Fruit fly (Drosophila melanogaster) whole organism, embryonic: ENCODE results near the gene CG12766.

Experiments
- Adf1 ChIP-seq: fragments of 200-800 bp; sonication (Bioruptor generic); IDR thresholded peaks from 2 replicates; pipeline ENCODE4 v1.3.6; 2022; ENCODE audit warnings: missing biosample characterization, missing genetic modification characterization
- Atf6 ChIP-seq: fragments of 200-800 bp; sonication (Bioruptor generic); IDR thresholded peaks from 2 replicates; pipeline ENCODE4 v1.3.6; 2022; ENCODE audit warnings: missing biosample characterization, missing genetic modification characterization
- Bdp1 ChIP-seq: fragments of 200-800 bp; sonication (Bioruptor generic); optimal IDR thresholded peaks from 3 replicates; lab custom pipeline; 2016; ENCODE audit warnings: missing biosample characterization, missing genetic modification characterization
- CG10147 ChIP-seq: fragments of 200-800 bp; sonication (Bioruptor generic); optimal IDR thresholded peaks from 2 replicates; lab custom pipeline; 2019; ENCODE audit warnings: missing biosample characterization, mild to moderate bottlenecking, missing genetic modification characterization, moderate library complexity
- CG11456 ChIP-seq: fragments of 200-800 bp; sonication (Bioruptor generic); IDR thresholded peaks from 3 replicates; pipeline ENCODE4 v1.3.6; 2022; ENCODE audit warnings: missing biosample characterization, missing genetic modification characterization
- CG1233 ChIP-seq: fragments of 200-800 bp; sonication (Bioruptor generic); optimal IDR thresholded peaks from 4 replicates; lab custom pipeline; 2018; ENCODE audit warnings: missing biosample characterization, mild to moderate bottlenecking, missing genetic modification characterization
- CG13296 ChIP-seq: fragments of 200-800 bp; sonication (Bioruptor generic); optimal IDR thresholded peaks from 3 replicates; lab custom pipeline; 2018; ENCODE audit warnings: missing biosample characterization, mild to moderate bottlenecking, missing genetic modification characterization
- CG14050 ChIP-seq: fragments of 200-800 bp; sonication (Bioruptor generic); IDR thresholded peaks from 3 replicates; pipeline ENCODE4 v1.3.6; 2022; ENCODE audit warnings: missing biosample characterization, missing genetic modification characterization
- CG14441 ChIP-seq: fragments of 200-800 bp; sonication (Bioruptor generic); IDR thresholded peaks from 2 replicates; pipeline ENCODE4 v1.3.6; 2022; ENCODE audit warnings: missing biosample characterization, missing genetic modification characterization
- CG15601 ChIP-seq: fragments of 200-800 bp; sonication (Bioruptor generic); optimal IDR thresholded peaks from 3 replicates; lab custom pipeline; 2019; ENCODE audit warnings: missing biosample characterization, mild to moderate bottlenecking, missing genetic modification characterization, moderate library complexity
- CG17912 ChIP-seq: fragments of 200-800 bp; sonication (Bioruptor generic); optimal IDR thresholded peaks from 2 replicates; lab custom pipeline; 2018; ENCODE audit warnings: missing biosample characterization, mild to moderate bottlenecking, missing genetic modification characterization
- CG33557 ChIP-seq: fragments of 200-800 bp; sonication (Bioruptor generic); optimal IDR thresholded peaks from 2 replicates; lab custom pipeline; 2019; ENCODE audit warnings: missing biosample characterization, mild to moderate bottlenecking, missing genetic modification characterization, moderate library complexity
- CG42726 ChIP-seq: fragments of 200-800 bp; sonication (Bioruptor generic); IDR thresholded peaks from 2 replicates; pipeline ENCODE4 v1.3.6; 2022; ENCODE audit warnings: missing biosample characterization, missing genetic modification characterization; ENCODE audit not compliant: partially characterized antibody
- CG6272 ChIP-seq: fragments of 200-800 bp; sonication (Bioruptor generic); IDR thresholded peaks from 2 replicates; pipeline ENCODE4 v1.3.6; 2022; ENCODE audit warnings: missing biosample characterization, missing genetic modification characterization
- CG7987 ChIP-seq: fragments of 200-800 bp; sonication (Bioruptor generic); optimal IDR thresholded peaks from 2 replicates; lab custom pipeline; 2018; ENCODE audit warnings: missing biosample characterization, mild to moderate bottlenecking, missing genetic modification characterization, moderate library complexity
- CG8924 ChIP-seq: fragments of 200-800 bp; optimal IDR thresholded peaks from 3 replicates; lab custom pipeline; 2019; ENCODE audit warnings: missing biosample characterization, mild to moderate bottlenecking, missing genetic modification characterization, moderate library complexity
- D ChIP-seq, 2 experiments: fragments of 200-800 bp in 1 of 2; fragments of >200 bp in 1 of 2; sonication (Bioruptor generic) in 1 of 2; optimal IDR thresholded peaks; 2 replicates in 1 of 2; 3 replicates in 1 of 2; lab custom pipeline; 2017; ENCODE audit warnings: mild to moderate bottlenecking in 1 of 2, missing biosample characterization in 1 of 2, missing genetic modification characterization in 1 of 2, missing genetic modification reagents in 1 of 2
- Dbx ChIP-seq: fragments of 200-800 bp; sonication (Bioruptor generic); IDR thresholded peaks from 3 replicates; pipeline ENCODE4 v1.3.6; 2022; ENCODE audit warnings: missing biosample characterization, missing genetic modification characterization
- Dll ChIP-seq: fragments of 200-800 bp; sonication (Bioruptor generic); IDR thresholded peaks from 4 replicates; pipeline ENCODE4 v1.3.6; 2022; ENCODE audit warnings: missing biosample characterization, missing genetic modification characterization; ENCODE audit not compliant: partially characterized antibody
- Doc3 ChIP-seq: fragments of 200-800 bp; sonication (Bioruptor generic); IDR thresholded peaks from 3 replicates; pipeline ENCODE4 v1.3.6; 2022; ENCODE audit warnings: missing biosample characterization, missing genetic modification characterization; ENCODE audit not compliant: partially characterized antibody
- GATAe ChIP-seq: fragments of 200-800 bp; sonication (Bioruptor generic); conservative IDR thresholded peaks from 2 replicates; pipeline ENCODE4 v1.3.6; 2022; ENCODE audit warnings: missing biosample characterization, missing genetic modification characterization
- Hr51 ChIP-seq, 2 experiments: fragments of 200-800 bp; sonication (Bioruptor generic); optimal IDR thresholded peaks; 2 replicates in 1 of 2; 3 replicates in 1 of 2; lab custom pipeline; 2016 to 2018; ENCODE audit warnings: missing biosample characterization in 2 of 2, missing genetic modification characterization in 2 of 2, mild to moderate bottlenecking in 1 of 2, moderate library complexity in 1 of 2
- Hr78 ChIP-seq, 2 experiments: fragments of 200-800 bp in 1 of 2; fragments of >200 bp in 1 of 2; sonication (Bioruptor generic) in 1 of 2; optimal IDR thresholded peaks; 2 replicates each; lab custom pipeline; 2017 to 2019; ENCODE audit warnings: missing biosample characterization in 2 of 2, missing genetic modification characterization in 2 of 2, mild to moderate bottlenecking in 1 of 2, moderate library complexity in 1 of 2
- Lpt ChIP-seq: fragments of >200 bp; optimal IDR thresholded peaks from 2 replicates; lab custom pipeline; 2018; ENCODE audit warnings: missing biosample characterization, missing genetic modification characterization
- MBD-R2 ChIP-seq: fragments of 200-800 bp; sonication (Bioruptor generic); IDR thresholded peaks from 2 replicates; pipeline ENCODE4 v1.3.6; 2022; ENCODE audit warnings: missing biosample characterization, missing genetic modification characterization
- Oaz ChIP-seq: fragments of 200-800 bp; sonication (Bioruptor generic); IDR thresholded peaks from 2 replicates; pipeline ENCODE4 v1.3.6; 2022; ENCODE audit warnings: missing biosample characterization, missing genetic modification characterization
- Optix ChIP-seq: fragments of 200-800 bp; sonication (Bioruptor generic); IDR thresholded peaks from 3 replicates; pipeline ENCODE4 v1.3.6; 2022; ENCODE audit warnings: missing biosample characterization, missing genetic modification characterization
- PHDP ChIP-seq: fragments of 200-800 bp; sonication (Bioruptor generic); optimal IDR thresholded peaks from 3 replicates; lab custom pipeline; 2018; ENCODE audit warnings: missing biosample characterization, mild to moderate bottlenecking, missing genetic modification characterization, moderate library complexity
- Scr ChIP-seq: fragments of 200-800 bp; sonication (Bioruptor generic); IDR thresholded peaks from 2 replicates; pipeline ENCODE4 v1.3.6; 2022; ENCODE audit warnings: missing biosample characterization, missing genetic modification characterization; ENCODE audit not compliant: partially characterized antibody
- Sox100B ChIP-seq: fragments of 200-800 bp; sonication (Bioruptor generic); optimal IDR thresholded peaks from 3 replicates; lab custom pipeline; 2018; ENCODE audit warnings: missing biosample characterization, mild to moderate bottlenecking, missing genetic modification characterization
- Vsx1 ChIP-seq: fragments of 200-800 bp; sonication (Bioruptor generic); optimal IDR thresholded peaks from 2 replicates; lab custom pipeline; 2017; ENCODE audit warnings: missing biosample characterization, mild to moderate bottlenecking, missing genetic modification characterization, missing genetic modification reagents
- ab ChIP-seq: fragments of 200-800 bp; sonication (Bioruptor generic); optimal IDR thresholded peaks from 2 replicates; lab custom pipeline; 2016; ENCODE audit warnings: missing biosample characterization, missing genetic modification characterization
- al ChIP-seq: fragments of 200-800 bp; sonication (Bioruptor generic); IDR thresholded peaks from 2 replicates; pipeline ENCODE4 v1.3.6; 2022; ENCODE audit warnings: missing biosample characterization, missing genetic modification characterization
- az2 ChIP-seq: fragments of 200-800 bp; sonication (Bioruptor generic); optimal IDR thresholded peaks from 3 replicates; lab custom pipeline; 2016; ENCODE audit warnings: missing biosample characterization, missing genetic modification characterization
- bcd ChIP-seq: fragments of 200-800 bp; sonication (Bioruptor generic); optimal IDR thresholded peaks from 2 replicates; lab custom pipeline; 2017; ENCODE audit warnings: missing biosample characterization, mild to moderate bottlenecking, missing genetic modification characterization
- ci ChIP-seq: fragments of 200-800 bp; sonication (Bioruptor generic); IDR thresholded peaks from 3 replicates; pipeline ENCODE4 v1.3.6; 2022; ENCODE audit warnings: missing biosample characterization, missing genetic modification characterization
- dmrt99B ChIP-seq: fragments of 200-800 bp; sonication (Bioruptor generic); optimal IDR thresholded peaks from 2 replicates; lab custom pipeline; 2018; ENCODE audit warnings: missing biosample characterization, mild to moderate bottlenecking, missing genetic modification characterization, moderate library complexity
- ems ChIP-seq: fragments of 200-800 bp; sonication (Bioruptor generic); optimal IDR thresholded peaks from 3 replicates; lab custom pipeline; 2016; ENCODE audit warnings: missing biosample characterization, missing genetic modification characterization
- fd96Cb ChIP-seq: fragments of 200-800 bp; sonication (Bioruptor generic); optimal IDR thresholded peaks from 2 replicates; lab custom pipeline; 2018; ENCODE audit warnings: missing biosample characterization, mild to moderate bottlenecking, missing genetic modification characterization, moderate library complexity
- insv ChIP-seq, 2 experiments: fragments of 200-800 bp; sonication (Bioruptor generic); optimal IDR thresholded peaks; 3 replicates each; lab custom pipeline; 2016 to 2018; ENCODE audit warnings: missing biosample characterization in 2 of 2, missing genetic modification characterization in 2 of 2
- nerfin-1 ChIP-seq: fragments of 200-800 bp; sonication (Bioruptor generic); optimal IDR thresholded peaks from 3 replicates; lab custom pipeline; 2019; ENCODE audit warnings: missing biosample characterization, mild to moderate bottlenecking, missing genetic modification characterization, moderate library complexity
- pho ChIP-seq: fragments of 200-800 bp; sonication (Bioruptor generic); optimal IDR thresholded peaks from 2 replicates; lab custom pipeline; 2016; ENCODE audit warnings: missing biosample characterization, missing genetic modification characterization
- tgo ChIP-seq: fragments of 200-800 bp; sonication (Bioruptor generic); IDR thresholded peaks from 3 replicates; pipeline ENCODE4 v1.3.6; 2022; ENCODE audit warnings: missing biosample characterization, missing genetic modification characterization
- tio ChIP-seq: fragments of 200-800 bp; sonication (Bioruptor generic); optimal IDR thresholded peaks from 2 replicates; lab custom pipeline; 2017; ENCODE audit warnings: missing biosample characterization, missing genetic modification characterization, inconsistent platforms
- toy ChIP-seq: fragments of 200-800 bp; sonication (Bioruptor generic); IDR thresholded peaks from 2 replicates; pipeline ENCODE4 v1.3.6; 2022; ENCODE audit warnings: missing biosample characterization, missing genetic modification characterization
- twi ChIP-seq: fragments of 200-800 bp; optimal IDR thresholded peaks from 2 replicates; lab custom pipeline; 2019; ENCODE audit warnings: missing biosample characterization, mild to moderate bottlenecking, missing genetic modification characterization, moderate library complexity
- vfl ChIP-seq: fragments of 200-800 bp; sonication (Bioruptor generic); optimal IDR thresholded peaks from 2 replicates; lab custom pipeline; 2016; ENCODE audit warnings: missing biosample characterization, missing genetic modification characterization
- wek ChIP-seq: fragments of 200-800 bp; sonication (Bioruptor generic); optimal IDR thresholded peaks from 3 replicates; lab custom pipeline; 2018; ENCODE audit warnings: missing biosample characterization, mild to moderate bottlenecking, missing genetic modification characterization, moderate library complexity
- wor ChIP-seq: fragments of 200-800 bp; sonication (Bioruptor generic); IDR thresholded peaks from 2 replicates; pipeline ENCODE4 v1.3.6; 2022; ENCODE audit warnings: missing biosample characterization, missing genetic modification characterization
- zf30C ChIP-seq: fragments of 200-800 bp; sonication (Bioruptor generic); optimal IDR thresholded peaks from 3 replicates; lab custom pipeline; 2018; ENCODE audit warnings: missing biosample characterization, mild to moderate bottlenecking, missing genetic modification characterization

CG12766 gene

DNA sequence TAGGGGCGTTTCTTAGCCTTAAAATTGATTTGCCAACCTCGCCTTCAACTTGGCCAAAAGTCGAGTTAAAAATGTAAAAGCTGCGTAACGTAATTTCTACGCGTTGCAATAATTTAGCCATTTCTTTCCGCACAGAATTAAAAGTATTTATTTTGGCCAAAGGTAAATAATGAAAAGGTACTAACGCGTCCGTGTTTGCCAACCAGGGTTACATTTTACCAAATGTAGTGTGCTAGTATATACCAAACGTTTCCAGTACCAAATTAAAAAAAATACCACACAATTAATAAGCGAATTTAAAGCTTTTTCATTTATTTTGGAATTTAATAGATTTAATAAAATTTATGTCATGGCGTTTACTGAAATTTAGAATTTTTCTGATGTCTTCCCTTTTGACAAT, 40.9 kb downstream of the CG12766 start, which contains the start of gene Ccz1 (continued):
- TF ChIP-seq Atf6 (GFP tag; lab: Robert Waterston, UW) (no peak), Dbx (GFP tag; lab: Robert Waterston, UW) (no peak), nerfin-1 (peak; percentile 47), insv (GFP tag; optimal IDR thresholded peaks at IDR 0.05; lab: Kevin White, UChicago) (peak in 1 of 2 experiments; percentile 57), az2 (GFP tag; lab: Kevin White, UChicago) (peak; percentile 22), CG7987 (GFP tag; lab: Kevin White, UChicago) (peak; percentile 79), CG6272 (GFP tag; lab: Robert Waterston, UW) (no peak), CG8924 (peak; percentile 39), PHDP (tag; lab: Kevin White, UChicago) (peak; percentile 61), Sox100B (GFP tag; lab: Kevin White, UChicago) (peak; percentile 61), ems (peak; percentile 47), dmrt99B (peak; percentile 45), Lpt (GFP tag; lab: Kevin White, UChicago) (no peak), tgo (no peak), twi (tag; lab: Kevin White, UChicago) (peak; percentile 39), wor (GFP tag; lab: Robert Waterston, UW) (no peak), D (optimal IDR thresholded peaks at IDR 0.05; lab: Kevin White, UChicago) (no peak), D (GFP tag; optimal IDR thresholded peaks at IDR 0.05; lab: Kevin White, UChicago) (peak; percentile 21), ab (GFP tag; lab: Kevin White, UChicago) (no peak), Oaz (no peak), Vsx1 (peak; percentile 30), al (GFP tag; lab: Robert Waterston, UW) (no peak), Doc3 (GFP tag; lab: Robert Waterston, UW) (no peak), CG17912 (peak; percentile 90), pho (GFP tag; lab: Kevin White, UChicago) (peak; percentile 82), Hr51 (GFP tag; optimal IDR thresholded peaks at IDR 0.05; lab: Kevin White, UChicago) (peak in 1 of 2 experiments; percentile 58), wek (GFP tag; lab: Kevin White, UChicago) (peak; percentile 59), Scr (GFP tag; lab: Robert Waterston, UW) (no peak), tio (GFP tag; lab: Kevin White, UChicago) (peak; percentile 81), Dll (GFP tag; lab: Robert Waterston, UW) (no peak), Adf1 (GFP tag; lab: Robert Waterston, UW) (no peak), Optix (GFP tag; lab: Robert Waterston, UW) (no peak), toy (no peak), CG42726 (GFP tag; lab: Robert Waterston, UW) (no peak), Bdp1 (GFP tag; lab: Kevin White, UChicago) (peak; percentile 75), CG14050 (no peak), MBD-R2 (GFP tag; lab: Robert Waterston, UW) (no peak), bcd (peak; percentile 71), zf30C (GFP tag; lab: Kevin White, UChicago) (no peak), Hr78 (GFP tag; optimal IDR thresholded peaks at IDR 0.05; lab: Kevin White, UChicago) (no peak), CG14441 (GFP tag; lab: Robert Waterston, UW) (no peak), vfl (GFP tag; lab: Kevin White, UChicago) (peak; percentile 50), CG15601 (tag; lab: Kevin White, UChicago) (peak; percentile 76), fd96Cb (peak; percentile 13), CG10147 (no peak), CG13296 (peak; percentile 60), CG33557 (GFP tag; lab: Kevin White, UChicago) (peak; percentile 63), GATAe (GFP tag; lab: Robert Waterston, UW) (no peak), CG11456 (GFP tag; lab: Robert Waterston, UW) (no peak), CG1233 (GFP tag; lab: Kevin White, UChicago) (peak; percentile 63), ci (GFP tag; lab: Robert Waterston, UW) (no peak)
